Worm (Caenorhabditis elegans): ENCODE results near the gene str-20.

- no peak for TF ChIP-seq nhr-28 (tag; optimal IDR thresholded peaks at IDR 0.05)
- no peak for TF ChIP-seq unc-130 (tag; optimal IDR thresholded peaks at IDR 0.05)
- TF ChIP-seq egl-27 (tag; optimal IDR thresholded peaks at IDR 0.05) = no peak
- no peak for TF ChIP-seq lin-15B (tag; optimal IDR thresholded peaks at IDR 0.05)
- TF ChIP-seq sptf-1 (tag; optimal IDR thresholded peaks at IDR 0.05) = no peak
- no peak for TF ChIP-seq fkh-8 (tag; optimal IDR thresholded peaks at IDR 0.05)
- TF ChIP-seq nhr-90 (tag; optimal IDR thresholded peaks at IDR 0.05; ENCODE audit: poor library complexity) = peak; percentile 74
Observed at ce11 chrV:730216-730615, 26.1 kb upstream of the str-20 start.
